Fruit fly (Drosophila melanogaster) Kc167 (cell line): ENCODE data around the gene Gr93b.

ENCODE experiments used
- Myc ChIP-seq: fragments of >200 bp; optimal IDR thresholded peaks from 2 replicates; lab custom pipeline; 2017; ENCODE audit warnings: missing external identifiers
- insv ChIP-seq: fragments of >200 bp; optimal IDR thresholded peaks from 3 replicates; lab custom pipeline; 2018; ENCODE audit warnings: missing external identifiers
- psq ChIP-seq: fragments of >200 bp; optimal IDR thresholded peaks from 2 replicates; lab custom pipeline; 2017; ENCODE audit warnings: missing external identifiers
- ttk ChIP-seq: sonication (Bioruptor generic); optimal IDR thresholded peaks from 2 replicates; lab custom pipeline; 2017; ENCODE audit warnings: missing external identifiers

- TF ChIP-seq ttk (lab: Kevin White, UChicago) (no peak), psq (lab: Kevin White, UChicago) (no peak), insv (no peak), Myc (lab: Kevin White, UChicago) (no peak)
Measured at dm6 chr3R:21849988-21850460, 6.5 kb upstream of the Gr93b start.
